Worm (Caenorhabditis elegans) whole organism, early embryonic: ENCODE measurements around the gene Y49F6C.6.

ENCODE experiments used
- ets-7 ChIP-seq: sonication (generic microtip); optimal IDR thresholded peaks from 2 replicates; lab custom pipeline; 2016; ENCODE audit warnings: missing genotype, missing genetic modification characterization, missing compliant biosample characterization
- hnd-1 ChIP-seq: sonication (generic microtip); optimal IDR thresholded peaks from 2 replicates; lab custom pipeline; 2016; ENCODE audit warnings: missing genetic modification characterization, missing compliant biosample characterization
- scrt-1 ChIP-seq: fragments of 200-800 bp; sonication (Bioruptor generic); IDR thresholded peaks from 2 replicates; pipeline ENCODE4 v1.3.6; 2022; ENCODE audit warnings: missing genetic modification characterization, missing compliant biosample characterization

DNA sequence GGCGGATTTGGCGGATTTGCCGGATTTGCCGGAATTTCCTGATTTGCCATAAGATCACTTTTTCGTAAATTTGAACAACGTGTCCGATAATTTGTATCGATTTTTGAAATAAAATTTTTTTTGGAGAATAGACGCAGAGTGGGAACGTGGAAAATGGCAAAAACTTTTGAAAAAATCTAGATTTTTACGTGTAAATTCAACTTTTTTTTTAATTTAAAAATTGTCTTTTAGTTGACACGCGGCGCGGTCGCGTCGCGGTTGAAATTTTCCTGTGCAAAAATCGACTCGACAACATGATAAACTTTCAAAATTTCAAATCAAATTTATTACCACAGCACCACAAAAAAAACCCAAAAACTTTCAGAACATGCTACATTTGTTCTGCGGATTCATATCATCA is 28.5 kb upstream of the Y49F6C.6 start, which contains the start of gene nep-20:
- TF ChIP-seq hnd-1 (tag; lab: Kevin White, UChicago) (no peak), ets-7 (tag; lab: Kevin White, UChicago) (no peak), scrt-1 (GFP tag; lab: Robert Waterston, UW) (no peak)
